Fruit fly (Drosophila melanogaster) whole organism, prepupa: ENCODE data around the gene Acp65Aa.

ENCODE experiments used
- Blimp-1 ChIP-seq: fragments of 200-800 bp; sonication (Bioruptor generic); optimal IDR thresholded peaks from 3 replicates; lab custom pipeline; 2017; ENCODE audit warnings: missing biosample characterization, missing genetic modification characterization, mild to moderate bottlenecking, moderate library complexity, missing genetic modification reagents
- CG11902 ChIP-seq: fragments of 200-800 bp; sonication (Bioruptor generic); optimal IDR thresholded peaks from 3 replicates; lab custom pipeline; 2016; ENCODE audit warnings: missing biosample characterization, missing genetic modification characterization
- CG15336 ChIP-seq: fragments of 200-800 bp; sonication (Bioruptor generic); IDR thresholded peaks from 2 replicates; pipeline ENCODE4 v1.3.6; 2022; ENCODE audit warnings: missing biosample characterization, missing genetic modification characterization
- CG3919 ChIP-seq: fragments of 200-800 bp; sonication (Bioruptor generic); optimal IDR thresholded peaks from 3 replicates; lab custom pipeline; 2016; ENCODE audit warnings: missing biosample characterization, missing genetic modification characterization
- CG6854 ChIP-seq: fragments of 200-800 bp; sonication (Bioruptor generic); optimal IDR thresholded peaks from 2 replicates; lab custom pipeline; 2017; ENCODE audit warnings: missing biosample characterization, mild to moderate bottlenecking, missing genetic modification characterization
- CG7368 ChIP-seq: fragments of 200-800 bp; sonication (Bioruptor generic); optimal IDR thresholded peaks from 3 replicates; lab custom pipeline; 2016; ENCODE audit warnings: missing biosample characterization, missing genetic modification characterization
- CG8319 ChIP-seq: fragments of 200-800 bp; sonication (Bioruptor generic); optimal IDR thresholded peaks from 3 replicates; lab custom pipeline; 2016; ENCODE audit warnings: missing biosample characterization, missing genetic modification characterization
- Eip78C ChIP-seq: fragments of 200-800 bp; sonication (Bioruptor generic); peaks from one replicate; lab custom pipeline; 2016; ENCODE audit warnings: missing biosample characterization, missing genetic modification characterization
- Hr38 ChIP-seq: sonication (Bioruptor generic); optimal IDR thresholded peaks from 2 replicates; lab custom pipeline; 2016; ENCODE audit warnings: missing biosample characterization, missing genetic modification characterization
- OdsH ChIP-seq: fragments of 200-800 bp; sonication (Bioruptor generic); optimal IDR thresholded peaks from 3 replicates; lab custom pipeline; 2016; ENCODE audit warnings: missing biosample characterization, missing genetic modification characterization
- Sox14 ChIP-seq: fragments of 200-800 bp; sonication (Bioruptor generic); optimal IDR thresholded peaks from 3 replicates; lab custom pipeline; 2016; ENCODE audit warnings: missing biosample characterization, missing genetic modification characterization
- lz ChIP-seq: fragments of 200-800 bp; sonication (Bioruptor generic); optimal IDR thresholded peaks from 3 replicates; lab custom pipeline; 2016; ENCODE audit warnings: missing biosample characterization, missing genetic modification characterization
- salr ChIP-seq, 2 experiments: fragments of 200-800 bp; sonication (Bioruptor generic); optimal IDR thresholded peaks; 3 replicates each; lab custom pipeline; 2016 to 2018; ENCODE audit warnings: missing biosample characterization in 2 of 2, missing genetic modification characterization in 2 of 2, mild to moderate bottlenecking in 1 of 2

- TF ChIP-seq Blimp-1 (GFP tag; lab: Kevin White, UChicago) (no peak), CG3919 (GFP tag; lab: Kevin White, UChicago) (no peak), Eip78C (GFP tag; lab: Kevin White, UChicago) (no peak), salr (GFP tag; optimal IDR thresholded peaks at IDR 0.05; lab: Kevin White, UChicago) (no peak), CG11902 (GFP tag; lab: Kevin White, UChicago) (no peak), lz (GFP tag; lab: Kevin White, UChicago) (no peak), CG8319 (GFP tag; lab: Kevin White, UChicago) (no peak), Sox14 (GFP tag; lab: Kevin White, UChicago) (no peak), Hr38 (GFP tag; lab: Kevin White, UChicago) (no peak), CG7368 (GFP tag; lab: Kevin White, UChicago) (no peak), CG15336 (GFP tag; lab: Robert Waterston, UW) (no peak), OdsH (no peak), CG6854 (GFP tag; lab: Kevin White, UChicago) (no peak)
Measured at dm6 chr3L:6116881-6117280, 35.7 kb downstream of the Acp65Aa start.
